Worm (Caenorhabditis elegans) whole organism, L1 larva: ENCODE results near the gene nrde-4.

Source experiments
- C16A3.4 ChIP-seq: fragments of 150-350 bp; optimal IDR thresholded peaks from 2 replicates; lab custom pipeline; 2014; ENCODE audit warnings: missing biosample characterization, missing genetic modification characterization
- Y116A8C.19 ChIP-seq: sonication (generic microtip); optimal IDR thresholded peaks from 2 replicates; lab custom pipeline; 2016; ENCODE audit warnings: missing compliant biosample characterization, missing genetic modification characterization, borderline replicate concordance
- alr-1 ChIP-seq: fragments of 200-800 bp; sonication (Bioruptor generic); optimal IDR thresholded peaks from 2 replicates; lab custom pipeline; 2018; ENCODE audit warnings: borderline replicate concordance, mild to moderate bottlenecking, missing genetic modification characterization, missing compliant biosample characterization
- aly-2 ChIP-seq: fragments of 150-350 bp; optimal IDR thresholded peaks from 2 replicates; lab custom pipeline; 2014; ENCODE audit warnings: missing biosample characterization, missing genetic modification characterization
- ama-1 ChIP-seq: fragments of 150-350 bp; optimal IDR thresholded peaks from 2 replicates; lab custom pipeline; 2014
- blmp-1 ChIP-seq: fragments of 150-350 bp; optimal IDR thresholded peaks from 2 replicates; lab custom pipeline; 2014; ENCODE audit warnings: missing biosample characterization, missing genetic modification characterization
- ceh-8 ChIP-seq: fragments of 200-800 bp; sonication (Bioruptor generic); optimal IDR thresholded peaks from 2 replicates; lab custom pipeline; 2018; ENCODE audit warnings: mild to moderate bottlenecking, missing genetic modification characterization, moderate library complexity, missing compliant biosample characterization
- ceh-90 ChIP-seq: sonication (generic microtip); optimal IDR thresholded peaks from 2 replicates; lab custom pipeline; 2016; ENCODE audit warnings: missing genetic modification characterization, missing compliant biosample characterization
- efl-1 ChIP-seq, 4 experiments: fragments of 150-350 bp; optimal IDR thresholded peaks in 3 of 4; peaks in 1 of 4; 1 replicate in 1 of 4; 2 replicates in 3 of 4; lab custom pipeline; 2014; ENCODE audit warnings: missing biosample characterization in 2 of 4, missing genetic modification characterization in 2 of 4, missing genetic modification reagents in 2 of 4
- efl-3 ChIP-seq: fragments of 200-800 bp; sonication (Bioruptor generic); optimal IDR thresholded peaks from 2 replicates; lab custom pipeline; 2018; ENCODE audit warnings: mild to moderate bottlenecking, missing genetic modification characterization, missing compliant biosample characterization
- egl-13 ChIP-seq: sonication (generic microtip); optimal IDR thresholded peaks from 2 replicates; lab custom pipeline; 2016; ENCODE audit warnings: missing genotype, missing genetic modification reagents, missing genetic modification characterization, missing compliant biosample characterization
- egl-27 ChIP-seq, 2 experiments: fragments of 150-350 bp in 1 of 2; sonication (generic microtip); optimal IDR thresholded peaks; 3 replicates each; lab custom pipeline; 2017 to 2018; ENCODE audit warnings: missing biosample characterization in 2 of 2, missing genetic modification characterization in 2 of 2, missing genetic modification reagents in 2 of 2
- elt-3 ChIP-seq, 6 experiments: fragments of 150-350 bp in 1 of 6; sonication (generic microtip); optimal IDR thresholded peaks; 2 replicates each; lab custom pipeline; 2017 to 2018; ENCODE audit warnings: missing biosample characterization in 6 of 6, missing genetic modification characterization in 6 of 6, inconsistent platforms in 1 of 6
- ets-5 ChIP-seq: fragments of 200-800 bp; sonication (Bioruptor generic); IDR thresholded peaks from 2 replicates; pipeline ENCODE4 v1.3.6; 2022; ENCODE audit warnings: missing genetic modification characterization, missing compliant biosample characterization
- fkh-4 ChIP-seq: sonication (generic microtip); optimal IDR thresholded peaks from 2 replicates; lab custom pipeline; 2016; ENCODE audit warnings: missing compliant biosample characterization, missing genetic modification characterization, borderline replicate concordance
- fos-1 ChIP-seq: fragments of 150-350 bp; optimal IDR thresholded peaks from 2 replicates; lab custom pipeline; 2014; ENCODE audit warnings: missing biosample characterization, missing genetic modification characterization
- grh-1 ChIP-seq: fragments of 200-800 bp; sonication (Bioruptor generic); IDR thresholded peaks from 2 replicates; pipeline ENCODE4 v1.3.6; 2022; ENCODE audit warnings: missing genetic modification reagents, missing genetic modification characterization, missing compliant biosample characterization
- hlh-17 ChIP-seq: fragments of 200-800 bp; sonication (Bioruptor generic); optimal IDR thresholded peaks from 2 replicates; lab custom pipeline; 2018; ENCODE audit warnings: missing genetic modification characterization, mild to moderate bottlenecking, missing compliant biosample characterization, moderate library complexity, borderline replicate concordance
- irx-1 ChIP-seq: sonication (generic microtip); optimal IDR thresholded peaks from 2 replicates; lab custom pipeline; 2016; ENCODE audit warnings: missing genetic modification characterization, missing compliant biosample characterization
- jun-1 ChIP-seq: fragments of 150-350 bp; optimal IDR thresholded peaks from 2 replicates; lab custom pipeline; 2014; ENCODE audit warnings: missing biosample characterization, missing genetic modification reagents, missing genetic modification characterization
- lin-35 ChIP-seq, 2 experiments: fragments of 150-350 bp; optimal IDR thresholded peaks; 2 replicates each; lab custom pipeline; 2014; ENCODE audit warnings: missing biosample characterization in 2 of 2, missing genetic modification characterization in 2 of 2, missing genetic modification reagents in 2 of 2
- lir-3 ChIP-seq: sonication (generic microtip); optimal IDR thresholded peaks from 2 replicates; lab custom pipeline; 2016; ENCODE audit warnings: mild to moderate bottlenecking, missing genetic modification characterization, moderate library complexity, missing compliant biosample characterization; ENCODE audit not compliant: poor library complexity
- lsy-2 ChIP-seq, 2 experiments: fragments of 150-350 bp; optimal IDR thresholded peaks; 2 replicates each; lab custom pipeline; 2014; ENCODE audit warnings: missing biosample characterization in 2 of 2, missing genetic modification characterization in 2 of 2
- mab-9 ChIP-seq: fragments of 200-800 bp; sonication (Bioruptor generic); IDR thresholded peaks from 2 replicates; pipeline ENCODE4 v1.3.6; 2022; ENCODE audit warnings: missing genetic modification reagents, missing genetic modification characterization, missing compliant biosample characterization
- mdl-1 ChIP-seq, 2 experiments: fragments of 150-350 bp; optimal IDR thresholded peaks; 2 replicates each; lab custom pipeline; 2014 to 2017; ENCODE audit warnings: missing biosample characterization in 2 of 2, missing genetic modification characterization in 2 of 2, inconsistent platforms in 1 of 2
- mef-2 ChIP-seq: fragments of 150-350 bp; optimal IDR thresholded peaks from 2 replicates; lab custom pipeline; 2014; ENCODE audit warnings: missing biosample characterization, missing genetic modification characterization
- mep-1 ChIP-seq: fragments of 150-350 bp; optimal IDR thresholded peaks from 2 replicates; lab custom pipeline; 2014; ENCODE audit warnings: missing biosample characterization, missing genetic modification characterization
- nhr-20 ChIP-seq: sonication (generic microtip); optimal IDR thresholded peaks from 2 replicates; lab custom pipeline; 2016; ENCODE audit warnings: mild to moderate bottlenecking, missing genetic modification characterization, missing compliant biosample characterization
- nhr-237 ChIP-seq: fragments of 150-350 bp; optimal IDR thresholded peaks from 2 replicates; lab custom pipeline; 2014; ENCODE audit warnings: missing biosample characterization, missing genetic modification characterization
- nhr-28 ChIP-seq: fragments of 150-350 bp; optimal IDR thresholded peaks from 2 replicates; lab custom pipeline; 2014; ENCODE audit warnings: missing biosample characterization, missing genetic modification characterization
- nhr-71 ChIP-seq: sonication (generic microtip); optimal IDR thresholded peaks from 2 replicates; lab custom pipeline; 2016; ENCODE audit warnings: mild to moderate bottlenecking, missing genetic modification characterization, moderate library complexity, missing compliant biosample characterization
- nhr-76 ChIP-seq: sonication (generic microtip); optimal IDR thresholded peaks from 2 replicates; lab custom pipeline; 2017; ENCODE audit warnings: missing biosample characterization, missing genetic modification characterization
- nhr-77 ChIP-seq: fragments of 150-350 bp; optimal IDR thresholded peaks from 2 replicates; lab custom pipeline; 2014; ENCODE audit warnings: missing biosample characterization, missing genetic modification characterization
- nhr-84 ChIP-seq: sonication (generic microtip); optimal IDR thresholded peaks from 2 replicates; lab custom pipeline; 2017; ENCODE audit warnings: missing biosample characterization, missing genetic modification characterization
- pag-3 ChIP-seq: sonication (generic microtip); optimal IDR thresholded peaks from 2 replicates; lab custom pipeline; 2017; ENCODE audit warnings: missing genetic modification characterization, mild to moderate bottlenecking, missing compliant biosample characterization, antibody characterized with exemption, borderline replicate concordance; ENCODE audit not compliant: insufficient read depth
- skn-1 ChIP-seq: fragments of 150-350 bp; optimal IDR thresholded peaks from 2 replicates; lab custom pipeline; 2014; ENCODE audit warnings: missing biosample characterization, missing genetic modification characterization
- sox-4 ChIP-seq: sonication (generic microtip); optimal IDR thresholded peaks from 2 replicates; lab custom pipeline; 2016; ENCODE audit warnings: missing genetic modification characterization, missing compliant biosample characterization
- sptf-1 ChIP-seq: fragments of 150-350 bp; optimal IDR thresholded peaks from 2 replicates; lab custom pipeline; 2014; ENCODE audit warnings: missing biosample characterization, missing genetic modification characterization
- sup-37 ChIP-seq: fragments of 200-800 bp; sonication (Bioruptor generic); optimal IDR thresholded peaks from 2 replicates; lab custom pipeline; 2018; ENCODE audit warnings: mild to moderate bottlenecking, missing genetic modification characterization, missing compliant biosample characterization
- tlp-1 ChIP-seq: fragments of 150-350 bp; optimal IDR thresholded peaks from 2 replicates; lab custom pipeline; 2014; ENCODE audit warnings: missing biosample characterization, missing genetic modification characterization
- unc-30 ChIP-seq: sonication (generic microtip); optimal IDR thresholded peaks from 2 replicates; lab custom pipeline; 2017; ENCODE audit warnings: missing biosample characterization, missing genetic modification characterization
- unc-86 ChIP-seq: sonication (generic microtip); optimal IDR thresholded peaks from 2 replicates; lab custom pipeline; 2016; ENCODE audit warnings: missing genetic modification characterization, missing compliant biosample characterization
- vab-15 ChIP-seq: sonication (generic microtip); optimal IDR thresholded peaks from 2 replicates; lab custom pipeline; 2017; ENCODE audit warnings: missing genotype, mild to moderate bottlenecking, missing genetic modification characterization, missing compliant biosample characterization
- zag-1 ChIP-seq: fragments of 150-350 bp; optimal IDR thresholded peaks from 2 replicates; lab custom pipeline; 2014; ENCODE audit warnings: missing biosample characterization, missing genetic modification characterization
- ztf-4 ChIP-seq: fragments of 150-350 bp; optimal IDR thresholded peaks from 2 replicates; lab custom pipeline; 2014; ENCODE audit warnings: missing biosample characterization, missing genetic modification characterization

nrde-4 gene

ce11 chrIV:7654212-7654778 lies at the start of gene nrde-4 (continued):
- TF ChIP-seq egl-27 (tag; optimal IDR thresholded peaks at IDR 0.05; lab: Kevin White, UChicago) (no peak), fkh-4 (tag; lab: Kevin White, UChicago) (no peak), ceh-8 (GFP tag; lab: Kevin White, UChicago) (no peak), egl-13 (peak; percentile 14), ztf-4 (tag; lab: Kevin White, UChicago) (no peak), lsy-2 (tag; optimal IDR thresholded peaks at IDR 0.05; lab: Kevin White, UChicago) (peak; percentile 53 to 86), ceh-90 (tag; lab: Kevin White, UChicago) (no peak), lir-3 (tag; lab: Kevin White, UChicago) (peak; percentile 70), nhr-84 (tag; lab: Kevin White, UChicago) (no peak), hlh-17 (GFP tag; lab: Kevin White, UChicago) (no peak), sox-4 (no peak), nhr-237 (tag; lab: Kevin White, UChicago) (peak; percentile 21), sptf-1 (tag; lab: Kevin White, UChicago) (no peak), mef-2 (tag; lab: Kevin White, UChicago) (no peak), Y116A8C.19 (tag; lab: Kevin White, UChicago) (no peak), fos-1 (tag; lab: Kevin White, UChicago) (peak; percentile 11), alr-1 (no peak), nhr-77 (tag; lab: Kevin White, UChicago) (peak; percentile 54), mdl-1 (tag; optimal IDR thresholded peaks at IDR 0.05; lab: Kevin White, UChicago) (peak in 1 of 2 experiments; percentile 8), grh-1 (GFP tag; lab: Robert Waterston, UW) (no peak), aly-2 (tag; lab: Kevin White, UChicago) (no peak), C16A3.4 (tag; lab: Kevin White, UChicago) (peak; percentile 86), blmp-1 (tag; lab: Kevin White, UChicago) (peak; percentile 99), mab-9 (GFP tag; lab: Robert Waterston, UW) (no peak), irx-1 (tag; lab: Kevin White, UChicago) (no peak), elt-3 (tag; optimal IDR thresholded peaks at IDR 0.05; lab: Kevin White, UChicago) (peak in 3 of 6 experiments; percentile 44 to 65 (median 61)), efl-3 (GFP tag; lab: Kevin White, UChicago) (no peak), nhr-28 (tag; lab: Kevin White, UChicago) (no peak), ama-1 (lab: Kevin White, UChicago) (no peak), tlp-1 (no peak), efl-1 (optimal IDR thresholded peaks at IDR 0.05; lab: Kevin White, UChicago) (peak; percentile 76 to 79), efl-1 (GFP tag; optimal IDR thresholded peaks at IDR 0.05 in 1 of 2; lab: Kevin White, UChicago) (peak; percentile 71 to 96), unc-30 (tag; lab: Kevin White, UChicago) (no peak)

ce11 chrIV:7698320-7698719 lies 44.3 kb upstream of the nrde-4 start, which contains the start of gene flp-13:
TSS of gene flp-13 (minus strand) at chrIV:7698420.
- TF ChIP-seq nhr-28 (tag; lab: Kevin White, UChicago) (no peak), irx-1 (tag; lab: Kevin White, UChicago) (no peak), skn-1 (tag; lab: Kevin White, UChicago) (no peak), nhr-20 (no peak), hlh-17 (GFP tag; lab: Kevin White, UChicago) (no peak), nhr-71 (tag; lab: Kevin White, UChicago) (no peak), nhr-84 (tag; lab: Kevin White, UChicago) (no peak), lsy-2 (tag; optimal IDR thresholded peaks at IDR 0.05; lab: Kevin White, UChicago) (no peak), vab-15 (tag; lab: Kevin White, UChicago) (no peak), alr-1 (no peak)

- TF ChIP-seq nhr-76 (no peak), ets-5 (GFP tag; lab: Robert Waterston, UW) (no peak), lin-35 (GFP tag; optimal IDR thresholded peaks at IDR 0.05; lab: Kevin White, UChicago) (no peak), unc-86 (tag; lab: Kevin White, UChicago) (no peak), ceh-8 (GFP tag; lab: Kevin White, UChicago) (no peak), alr-1 (no peak), nhr-237 (tag; lab: Kevin White, UChicago) (no peak), pag-3 (tag; lab: Kevin White, UChicago) (no peak), fos-1 (tag; lab: Kevin White, UChicago) (no peak), sup-37 (GFP tag; lab: Kevin White, UChicago) (no peak), mep-1 (tag; lab: Kevin White, UChicago) (no peak), jun-1 (no peak), zag-1 (tag; lab: Kevin White, UChicago) (no peak), unc-30 (tag; lab: Kevin White, UChicago) (no peak)
Measured at ce11 chrIV:7692451-7692850, 38.4 kb upstream of the nrde-4 start.
